Worm (Caenorhabditis elegans): ENCODE measurements around the gene K12H6.12.
"Not testable (repeated sequence)": the region's sequence is repeated elsewhere in the genome, so short reads cannot be mapped to it uniquely, and the experiment has no call there.

Gene K12H6.12

DNA sequence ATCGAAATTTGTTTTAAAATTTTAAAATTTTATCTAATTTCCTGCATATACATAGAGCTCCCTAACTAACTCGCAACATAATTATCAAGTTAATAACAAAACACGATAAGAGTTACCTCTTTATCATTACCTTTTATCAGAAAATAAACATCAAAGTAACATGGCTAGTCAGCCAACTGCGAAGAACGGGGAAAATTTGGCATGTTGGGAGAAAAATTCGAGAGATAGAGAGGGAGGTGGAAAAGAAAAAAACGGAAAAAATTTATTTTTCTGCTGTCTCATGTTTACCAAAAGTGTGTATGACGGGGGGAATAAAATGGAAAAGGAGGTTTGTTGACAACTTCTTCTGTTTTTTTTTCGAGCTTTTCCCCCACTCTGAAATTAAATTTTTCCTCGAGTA lies 26.1 kb downstream of the K12H6.12 start:
- TF ChIP-seq ceh-9 (tag; optimal IDR thresholded peaks at IDR 0.05) = no peak
- peak; percentile 90 for TF ChIP-seq elt-2 (tag; optimal IDR thresholded peaks at IDR 0.05)

ce11 chrII:2836853-2837252 lies 28.9 kb downstream of the K12H6.12 start, which contains the start of gene K12H6.7:
Gene K12H6.7, minus strand, starts transcription at chrII:2836953.
- TF ChIP-seq madf-2 (tag; optimal IDR thresholded peaks at IDR 0.05) (no peak), K02D7.2 (tag; optimal IDR thresholded peaks at IDR 0.05) (no peak), fkh-6 (tag; optimal IDR thresholded peaks at IDR 0.05) (no peak), elt-2 (tag; optimal IDR thresholded peaks at IDR 0.05) (no peak)

- TF ChIP-seq ceh-6 (GFP tag; optimal IDR thresholded peaks at IDR 0.05); nfya-1 (tag; optimal IDR thresholded peaks at IDR 0.05); pha-4 (tag; optimal IDR thresholded peaks at IDR 0.05): not testable (repeated sequence)
Measured at ce11 chrII:2839004-2839403, 31.0 kb downstream of the K12H6.12 start, which contains the start of gene Y110A2AL.4. Gene Y110A2AL.4, plus strand, starts transcription at chrII:2839304.

ce11 chrII:2841529-2841928 lies 33.6 kb downstream of the K12H6.12 start, which contains the start of gene Y110A2AL.6:
Gene Y110A2AL.6, minus strand, starts transcription at chrII:2841629.
- TF ChIP-seq hlh-13 (GFP tag; optimal IDR thresholded peaks at IDR 0.05) (no peak), hlh-6 (tag; optimal IDR thresholded peaks at IDR 0.05) (no peak), nhr-232 (tag; optimal IDR thresholded peaks at IDR 0.05) (no peak), pros-1 (tag; optimal IDR thresholded peaks at IDR 0.05) (no peak), ceh-6 (GFP tag; optimal IDR thresholded peaks at IDR 0.05) (no peak), ceh-30 (tag; optimal IDR thresholded peaks at IDR 0.05) (no peak), sox-2 (GFP tag; IDR thresholded peaks at IDR 0.05) (no peak), elt-2 (tag; optimal IDR thresholded peaks at IDR 0.05) (no peak), fkh-10 (GFP tag; optimal IDR thresholded peaks at IDR 0.05) (no peak), syd-9 (tag; optimal IDR thresholded peaks at IDR 0.05) (no peak), fax-1 (tag; optimal IDR thresholded peaks at IDR 0.05) (no peak), pag-3 (tag; optimal IDR thresholded peaks at IDR 0.05; ENCODE audit: borderline replicate concordance) (no peak), Y22D7AL.16 (tag; optimal IDR thresholded peaks at IDR 0.05) (no peak), pha-2 (tag; optimal IDR thresholded peaks at IDR 0.05) (no peak)

DNA sequence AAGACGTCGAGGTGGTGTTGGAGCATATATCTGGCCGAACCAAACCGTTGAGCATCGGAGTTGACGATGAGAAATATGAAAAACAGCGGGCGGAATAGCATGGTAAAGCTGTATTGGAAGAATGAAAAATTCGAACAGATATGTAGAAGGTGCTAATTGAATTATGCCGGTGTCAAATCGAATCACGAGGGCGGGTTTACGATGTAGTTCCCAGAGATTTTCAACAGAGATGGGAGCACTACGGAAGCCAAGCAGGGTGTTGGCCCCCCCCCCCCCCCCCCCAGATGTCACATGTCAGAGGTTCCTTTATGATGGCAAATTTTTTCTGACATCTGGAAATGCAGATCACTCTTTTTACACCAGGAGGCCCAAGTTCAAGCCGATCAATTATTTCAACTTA lies 35.1 kb downstream of the K12H6.12 start, which contains the start of gene Y110A2AL.7:
TSS of gene Y110A2AL.7 (minus strand) at position 101 of the 400 bp plus-strand sequence.
- TF ChIP-seq hlh-15 (tag; optimal IDR thresholded peaks at IDR 0.05) (no peak), ref-2 (tag; optimal IDR thresholded peaks at IDR 0.05) (no peak), unc-86 (tag; optimal IDR thresholded peaks at IDR 0.05) (no peak), lin-11 (tag; optimal IDR thresholded peaks at IDR 0.05) (no peak), hlh-6 (tag; optimal IDR thresholded peaks at IDR 0.05) (no peak), tbx-2 (tag; optimal IDR thresholded peaks at IDR 0.05) (no peak), sdc-2 (tag; optimal IDR thresholded peaks at IDR 0.05) (no peak)

DNA sequence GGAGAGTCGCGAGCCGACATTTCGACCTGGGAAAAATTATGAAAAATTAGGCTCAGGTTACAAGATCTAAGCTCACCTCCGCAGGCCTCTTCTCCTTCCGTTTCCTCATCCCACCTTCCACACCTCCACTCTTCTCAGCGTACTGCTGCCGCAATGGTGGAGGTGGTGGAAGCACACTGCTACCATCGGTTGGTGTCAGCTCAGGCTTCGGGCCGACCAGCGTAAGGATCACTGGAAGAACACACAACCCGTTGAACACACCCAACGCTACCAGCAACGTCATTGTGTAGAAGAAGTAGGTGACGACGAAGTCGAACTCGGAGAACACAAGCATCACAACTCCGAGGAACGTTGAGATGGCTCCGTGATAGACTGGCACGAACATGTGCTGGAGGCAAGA lies 37.7 kb downstream of the K12H6.12 start:
- no peak for TF ChIP-seq ref-2 (tag; optimal IDR thresholded peaks at IDR 0.05)
- no peak for TF ChIP-seq sdc-2 (tag; optimal IDR thresholded peaks at IDR 0.05)
- no peak for TF ChIP-seq hlh-30 (tag; optimal IDR thresholded peaks at IDR 0.05; ENCODE audit: insufficient read depth)
- no peak for TF ChIP-seq hlh-6 (tag; optimal IDR thresholded peaks at IDR 0.05)
- TF ChIP-seq fkh-10 (GFP tag; optimal IDR thresholded peaks at IDR 0.05) = no peak
- no peak for TF ChIP-seq syd-9 (tag; optimal IDR thresholded peaks at IDR 0.05)
- TF ChIP-seq lin-11 (tag; optimal IDR thresholded peaks at IDR 0.05) = no peak
- no peak for TF ChIP-seq pros-1 (tag; optimal IDR thresholded peaks at IDR 0.05)
- no peak for TF ChIP-seq sox-4 (tag; optimal IDR thresholded peaks at IDR 0.05)
- no peak for TF ChIP-seq mec-3 (tag; optimal IDR thresholded peaks at IDR 0.05; ENCODE audit: borderline replicate concordance)
- TF ChIP-seq eyg-1 (tag; optimal IDR thresholded peaks at IDR 0.05) = no peak
- TF ChIP-seq sox-2 (GFP tag; IDR thresholded peaks at IDR 0.05) = no peak
- no peak for TF ChIP-seq ttx-3 (tag; optimal IDR thresholded peaks at IDR 0.05)
- TF ChIP-seq elt-4 (tag; optimal IDR thresholded peaks at IDR 0.05) = no peak
- TF ChIP-seq nhr-11 (tag; optimal IDR thresholded peaks at IDR 0.05) = no peak
- TF ChIP-seq Y22D7AL.16 (tag; optimal IDR thresholded peaks at IDR 0.05) = no peak
- no peak for TF ChIP-seq unc-42 (tag; optimal IDR thresholded peaks at IDR 0.05)
- TF ChIP-seq gmeb-2 (tag; optimal IDR thresholded peaks at IDR 0.05) = no peak
